Worm (Caenorhabditis elegans): Measurements from ENCODE around the gene C03A3.9.

DNA sequence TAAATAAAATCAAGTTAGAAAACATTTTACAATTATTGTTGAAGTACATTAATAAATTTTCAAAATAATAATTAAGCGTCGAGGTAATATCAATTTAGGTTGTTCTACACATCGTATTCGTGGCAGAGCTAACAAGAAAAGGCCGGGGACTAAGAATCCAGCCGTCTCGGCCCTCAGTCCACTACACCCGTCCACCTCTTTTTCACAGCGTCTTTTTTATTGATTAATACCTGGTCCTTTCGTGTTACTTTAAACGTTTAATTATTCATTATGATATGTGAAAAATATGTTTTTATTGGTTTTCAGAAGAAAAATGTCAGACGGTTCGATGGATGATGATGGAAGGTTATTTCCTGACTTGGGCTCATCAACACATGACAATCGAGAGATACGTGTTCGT lies 40.2 kb downstream of the C03A3.9 start, which contains the start of gene vhl-1:
- TF ChIP-seq rpc-1 (optimal IDR thresholded peaks at IDR 0.05), result no peak
- TF ChIP-seq rpc-1 (tag; optimal IDR thresholded peaks at IDR 0.05), result no peak
- TF ChIP-seq akir-1 (GFP tag; optimal IDR thresholded peaks at IDR 0.05), result no peak
- TF ChIP-seq nhr-27 (tag; optimal IDR thresholded peaks at IDR 0.05), result no peak
- no peak for TF ChIP-seq madf-6 (GFP tag; IDR thresholded peaks at IDR 0.05)
